Fruit fly (Drosophila melanogaster): Measurements from ENCODE around the gene CG32388.
A peak's percentile ranks its signal among the peaks of the same experiment; 100 is the strongest.

The CG32388 gene

DNA sequence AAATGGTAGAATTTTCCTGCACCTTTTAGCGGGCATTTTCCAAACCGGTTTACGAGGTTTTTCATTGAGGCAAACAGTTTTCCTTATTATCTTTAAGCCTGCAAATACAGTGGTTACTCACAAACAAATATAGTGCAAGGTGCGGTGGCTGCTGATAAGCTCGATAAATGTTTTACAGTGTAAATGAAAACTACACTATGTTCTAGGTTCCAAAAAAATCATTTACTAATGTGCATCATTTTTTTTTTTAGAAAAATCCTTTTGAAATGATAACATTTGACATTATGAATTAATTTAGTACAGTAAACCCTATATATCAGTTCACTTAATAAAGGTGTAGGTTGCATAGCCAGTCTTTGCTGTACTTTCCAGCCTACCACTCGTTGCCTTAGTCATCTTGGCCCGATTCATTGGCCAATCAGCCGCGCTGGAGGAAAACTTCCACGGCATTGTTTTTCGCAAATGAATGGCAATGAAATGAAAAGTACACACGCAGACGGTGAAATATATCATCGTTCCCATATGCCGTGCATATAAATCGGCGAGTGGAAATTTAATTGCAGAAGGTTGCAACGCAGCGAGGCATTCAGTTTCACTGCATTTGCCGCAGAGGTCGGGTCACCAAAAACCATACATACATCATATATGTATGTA lies 6.2 kb downstream of the CG32388 start (continued):
- TF ChIP-seq CG6792 (GFP tag; optimal IDR thresholded peaks at IDR 0.05): peak; percentile 7
- TF ChIP-seq CG10669 (GFP tag; optimal IDR thresholded peaks at IDR 0.05): no peak
- no peak for TF ChIP-seq fd85E (GFP tag; optimal IDR thresholded peaks at IDR 0.05)
- TF ChIP-seq CG4318 (GFP tag; optimal IDR thresholded peaks at IDR 0.05): peak; percentile 39
- TF ChIP-seq ss (GFP tag; optimal IDR thresholded peaks at IDR 0.05): no peak
- peak; percentile 76 for TF ChIP-seq CG15336 (GFP tag; IDR thresholded peaks at IDR 0.05)
- TF ChIP-seq CG16779 (tag; optimal IDR thresholded peaks at IDR 0.05): no peak
- TF ChIP-seq Met (GFP tag; optimal IDR thresholded peaks at IDR 0.05): peak; percentile 37

DNA sequence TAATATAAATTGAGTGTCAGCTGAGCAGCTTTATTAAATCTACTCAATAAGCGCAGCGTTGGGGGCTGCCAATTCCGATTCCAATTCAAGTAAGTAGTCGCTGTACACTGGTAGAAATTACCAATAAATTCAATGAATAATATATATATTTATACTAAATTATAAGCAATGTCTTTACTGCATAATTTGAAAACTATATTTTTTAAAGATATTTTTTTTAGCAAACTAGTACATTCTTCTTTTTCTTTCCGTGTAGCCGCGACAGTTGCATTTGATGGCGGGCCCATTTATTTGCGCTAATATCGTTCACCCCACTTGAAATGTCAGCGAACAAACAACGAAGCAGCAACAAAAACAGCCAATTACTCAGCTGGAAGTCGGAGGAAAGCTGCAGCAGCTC lies 7.0 kb downstream of the CG32388 start:
- TF ChIP-seq Eip93F (GFP tag; optimal IDR thresholded peaks at IDR 0.05): no peak
- TF ChIP-seq OdsH (GFP tag; optimal IDR thresholded peaks at IDR 0.05): peak; percentile 78
- TF ChIP-seq CG11294 (GFP tag; IDR thresholded peaks at IDR 0.05): peak; percentile 67
- TF ChIP-seq fkh (GFP tag; optimal IDR thresholded peaks at IDR 0.05): no peak
- no peak for TF ChIP-seq fd85E (GFP tag; optimal IDR thresholded peaks at IDR 0.05)
- peak; percentile 46 for TF ChIP-seq cyc (GFP tag; optimal IDR thresholded peaks at IDR 0.05)
- TF ChIP-seq Eip78C (GFP tag): peak; percentile 88
- peak; percentile 29 for TF ChIP-seq CG8319 (GFP tag; optimal IDR thresholded peaks at IDR 0.05)
- TF ChIP-seq CG11902 (GFP tag; optimal IDR thresholded peaks at IDR 0.05): peak; percentile 29
- TF ChIP-seq Ets96B (tag; optimal IDR thresholded peaks at IDR 0.05): peak; percentile 56
- peak; percentile 52 to 61 for TF ChIP-seq ss (GFP tag; optimal IDR thresholded peaks at IDR 0.05)
- peak; percentile 21 for TF ChIP-seq CG7368 (GFP tag; optimal IDR thresholded peaks at IDR 0.05)
- TF ChIP-seq dsx (GFP tag; optimal IDR thresholded peaks at IDR 0.05; ENCODE audit: poor library complexity, severe bottlenecking): peak; percentile 28
- TF ChIP-seq Smox (GFP tag; optimal IDR thresholded peaks at IDR 0.05): peak; percentile 47
- peak; percentile 37 for TF ChIP-seq CG16779 (tag; optimal IDR thresholded peaks at IDR 0.05)
- peak; percentile 20 for TF ChIP-seq Hr39 (GFP tag; optimal IDR thresholded peaks at IDR 0.05)
- peak; percentile 82 for TF ChIP-seq Gug (GFP tag; IDR thresholded peaks at IDR 0.05)
- peak; percentile 50 for TF ChIP-seq CG6808 (GFP tag; optimal IDR thresholded peaks at IDR 0.05)
- peak; percentile 13 for TF ChIP-seq vri (GFP tag; optimal IDR thresholded peaks at IDR 0.05)
- TF ChIP-seq Sox102F (GFP tag; optimal IDR thresholded peaks at IDR 0.05): peak; percentile 62
- peak; percentile 36 for TF ChIP-seq lz (GFP tag; optimal IDR thresholded peaks at IDR 0.05)
- TF ChIP-seq CG8119 (GFP tag; IDR thresholded peaks at IDR 0.05): peak; percentile 87
- peak; percentile 7 for TF ChIP-seq fd59A (GFP tag; optimal IDR thresholded peaks at IDR 0.05)
- peak; percentile 21 for TF ChIP-seq spab (GFP tag; optimal IDR thresholded peaks at IDR 0.05)
- TF ChIP-seq Eip75B (GFP tag; optimal IDR thresholded peaks at IDR 0.05): peak; percentile 17
- TF ChIP-seq topi (GFP tag; optimal IDR thresholded peaks at IDR 0.05): peak; percentile 57
- peak; percentile 55 for TF ChIP-seq CG6276 (GFP tag; optimal IDR thresholded peaks at IDR 0.05)
- peak; percentile 75 for TF ChIP-seq CG10631 (GFP tag; optimal IDR thresholded peaks at IDR 0.05)
- TF ChIP-seq Hr38 (GFP tag; optimal IDR thresholded peaks at IDR 0.05): no peak
- TF ChIP-seq CG3032 (tag; optimal IDR thresholded peaks at IDR 0.05): peak; percentile 62
- TF ChIP-seq CG6854 (GFP tag; optimal IDR thresholded peaks at IDR 0.05): peak; percentile 34
- peak in 1 of 2 experiments; percentile 53 for TF ChIP-seq salr (GFP tag; optimal IDR thresholded peaks at IDR 0.05)
- TF ChIP-seq Lpt (GFP tag; optimal IDR thresholded peaks at IDR 0.05): peak; percentile 79
- TF ChIP-seq Hr4 (GFP tag; optimal IDR thresholded peaks at IDR 0.05): peak; percentile 73
- peak; percentile 54 for TF ChIP-seq net (GFP tag; optimal IDR thresholded peaks at IDR 0.05)
- peak; percentile 79 for TF ChIP-seq CG32006 (GFP tag; optimal IDR thresholded peaks at IDR 0.05)
- TF ChIP-seq Met (GFP tag; optimal IDR thresholded peaks at IDR 0.05): peak; percentile 67
- TF ChIP-seq acj6 (GFP tag; optimal IDR thresholded peaks at IDR 0.05): peak; percentile 67
- TF ChIP-seq Sox15 (GFP tag; optimal IDR thresholded peaks at IDR 0.05): peak; percentile 13
- peak; percentile 66 for TF ChIP-seq CG4318 (GFP tag; optimal IDR thresholded peaks at IDR 0.05)
- TF ChIP-seq CG6163 (GFP tag; IDR thresholded peaks at IDR 0.05): peak; percentile 92
- TF ChIP-seq CG3919 (GFP tag; optimal IDR thresholded peaks at IDR 0.05): peak; percentile 73
- peak; percentile 22 for TF ChIP-seq CG1621 (tag; optimal IDR thresholded peaks at IDR 0.05)
- TF ChIP-seq CG10669 (GFP tag; optimal IDR thresholded peaks at IDR 0.05): peak; percentile 60
- peak; percentile 31 for TF ChIP-seq Blimp-1 (GFP tag; optimal IDR thresholded peaks at IDR 0.05)
- peak; percentile 89 for TF ChIP-seq svp (GFP tag)

Measured in whole organism, prepupa.